Worm (Caenorhabditis elegans): ENCODE data around the gene F35B3.7.

F35B3.7 gene

ce11 chrX:17030169-17030914 is 12.5 kb downstream of the F35B3.7 start, which contains the start of gene ptrn-1 (continued):
- TF ChIP-seq nhr-77 (tag; optimal IDR thresholded peaks at IDR 0.05) (peak; percentile 45), pqm-1 (tag; optimal IDR thresholded peaks at IDR 0.05) (no peak), snu-23 (GFP tag; optimal IDR thresholded peaks at IDR 0.05) (peak; percentile 72), nhr-76 (tag; optimal IDR thresholded peaks at IDR 0.05) (no peak), grh-1 (GFP tag; IDR thresholded peaks at IDR 0.05) (no peak), nhr-47 (tag; optimal IDR thresholded peaks at IDR 0.05) (peak; percentile 56), swsn-7 (tag; optimal IDR thresholded peaks at IDR 0.05) (peak; percentile 64), hpl-2 (GFP tag; optimal IDR thresholded peaks at IDR 0.05) (no peak), unc-98 (GFP tag; IDR thresholded peaks at IDR 0.05) (no peak), elt-3 (tag; optimal IDR thresholded peaks at IDR 0.05) (peak in 1 of 6 experiments; percentile 13), C16A3.4 (tag; optimal IDR thresholded peaks at IDR 0.05) (peak; percentile 63), lin-13 (GFP tag; optimal IDR thresholded peaks at IDR 0.05) (peak; percentile 54), xbp-1 (tag; optimal IDR thresholded peaks at IDR 0.05) (peak; percentile 18), lsy-2 (tag; optimal IDR thresholded peaks at IDR 0.05) (peak; percentile 49 to 70), zag-1 (tag; optimal IDR thresholded peaks at IDR 0.05) (no peak), lir-3 (tag; optimal IDR thresholded peaks at IDR 0.05; ENCODE audit: poor library complexity) (peak; percentile 18), hlh-17 (GFP tag; optimal IDR thresholded peaks at IDR 0.05; ENCODE audit: borderline replicate concordance) (no peak), egl-13 (tag; optimal IDR thresholded peaks at IDR 0.05) (peak; percentile 20), dsc-1 (tag; optimal IDR thresholded peaks at IDR 0.05) (peak; percentile 31), mdl-1 (tag; optimal IDR thresholded peaks at IDR 0.05) (peak in 1 of 2 experiments; percentile 73), skn-1 (tag; optimal IDR thresholded peaks at IDR 0.05) (peak; percentile 33), irx-1 (tag; optimal IDR thresholded peaks at IDR 0.05) (peak; percentile 22), tbx-2 (tag; optimal IDR thresholded peaks at IDR 0.05) (peak; percentile 52), unc-130 (tag; optimal IDR thresholded peaks at IDR 0.05) (peak; percentile 56), nhr-11 (tag; optimal IDR thresholded peaks at IDR 0.05) (no peak), isw-1 (GFP tag; IDR thresholded peaks at IDR 0.05) (peak; percentile 34; the same call in 1 of the 2 replicates), ztf-4 (tag; optimal IDR thresholded peaks at IDR 0.05) (no peak), ceh-82 (tag; optimal IDR thresholded peaks at IDR 0.05) (peak; percentile 22 to 62 (median 47)), ceh-88 (GFP tag; IDR thresholded peaks at IDR 0.05) (no peak), egl-27 (tag; optimal IDR thresholded peaks at IDR 0.05) (peak; percentile 23 to 30), lin-14 (GFP tag; optimal IDR thresholded peaks at IDR 0.05) (peak; percentile 96), nhr-28 (tag; optimal IDR thresholded peaks at IDR 0.05) (no peak), blmp-1 (tag; optimal IDR thresholded peaks at IDR 0.05) (peak; percentile 94), C04F5.9 (tag; optimal IDR thresholded peaks at IDR 0.05) (no peak), lin-39 (tag; optimal IDR thresholded peaks at IDR 0.05) (no peak), snpc-4 (tag; optimal IDR thresholded peaks at IDR 0.05) (peak; percentile 35)

DNA sequence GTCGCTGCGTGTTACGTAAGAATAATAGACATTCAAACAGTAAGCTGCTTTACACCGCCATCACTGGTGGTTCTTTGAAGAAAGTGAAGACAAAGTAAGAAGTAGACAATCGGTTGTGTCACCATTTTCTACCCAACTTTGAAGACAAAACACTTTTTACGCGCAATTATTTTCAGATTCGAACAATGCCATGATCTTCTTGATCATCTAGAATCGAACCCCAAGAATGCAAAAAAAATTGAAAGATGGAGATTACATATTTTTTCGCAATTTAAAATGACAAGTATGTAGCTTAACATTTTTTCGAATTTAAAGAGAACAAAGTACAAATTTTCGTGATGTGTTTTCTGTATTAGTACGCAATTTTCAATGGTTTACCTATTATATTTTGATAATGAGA is 22.0 kb downstream of the F35B3.7 start, which contains the start of gene F35B3.4:
F35B3.4 (minus strand) TSS at position 101 of the 400 bp plus-strand sequence.
- TF ChIP-seq tbx-2 (tag; optimal IDR thresholded peaks at IDR 0.05) (no peak), dpl-1 (GFP tag; optimal IDR thresholded peaks at IDR 0.05) (no peak), jun-1 (tag; optimal IDR thresholded peaks at IDR 0.05) (no peak), irx-1 (tag; optimal IDR thresholded peaks at IDR 0.05) (no peak), isw-1 (GFP tag; IDR thresholded peaks at IDR 0.05) (no peak), ztf-11 (tag; optimal IDR thresholded peaks at IDR 0.05) (no peak), alr-1 (tag; optimal IDR thresholded peaks at IDR 0.05; ENCODE audit: borderline replicate concordance) (no peak), nhr-28 (tag; optimal IDR thresholded peaks at IDR 0.05) (no peak), mdl-1 (tag; optimal IDR thresholded peaks at IDR 0.05) (no peak), skn-1 (tag; optimal IDR thresholded peaks at IDR 0.05) (no peak), nhr-71 (tag; optimal IDR thresholded peaks at IDR 0.05) (no peak)

Data from whole organism, L1 larva.